Worm (Caenorhabditis elegans) whole organism, L1 larva: ENCODE results near the gene pap-3.
A peak's percentile ranks its signal among the peaks of the same experiment; 100 is the strongest.

Experiments
- C34B4.2 ChIP-seq: sonication (generic microtip); optimal IDR thresholded peaks from 2 replicates; lab custom pipeline; 2017; ENCODE audit warnings: mild to moderate bottlenecking, missing genetic modification characterization, missing compliant biosample characterization
- F16B12.6 ChIP-seq: fragments of 150-350 bp; optimal IDR thresholded peaks from 2 replicates; lab custom pipeline; 2014; ENCODE audit warnings: missing biosample characterization, missing genetic modification characterization
- aha-1 ChIP-seq: fragments of 150-350 bp; optimal IDR thresholded peaks from 2 replicates; lab custom pipeline; 2014; ENCODE audit warnings: missing biosample characterization, missing genetic modification characterization
- aly-2 ChIP-seq: fragments of 150-350 bp; optimal IDR thresholded peaks from 2 replicates; lab custom pipeline; 2014; ENCODE audit warnings: missing biosample characterization, missing genetic modification characterization
- ama-1 ChIP-seq: fragments of 150-350 bp; optimal IDR thresholded peaks from 2 replicates; lab custom pipeline; 2014
- blmp-1 ChIP-seq: fragments of 150-350 bp; optimal IDR thresholded peaks from 2 replicates; lab custom pipeline; 2014; ENCODE audit warnings: missing biosample characterization, missing genetic modification characterization
- ceh-63 ChIP-seq: fragments of 200-800 bp; sonication (Bioruptor generic); optimal IDR thresholded peaks from 2 replicates; lab custom pipeline; 2018; ENCODE audit warnings: mild to moderate bottlenecking, missing genetic modification characterization, missing compliant biosample characterization
- ceh-82 ChIP-seq, 3 experiments: fragments of 150-350 bp in 1 of 3; sonication (generic microtip) in 2 of 3; optimal IDR thresholded peaks; 2 replicates each; lab custom pipeline; 2014 to 2017; ENCODE audit warnings: missing biosample characterization in 3 of 3, missing genetic modification characterization in 3 of 3
- ceh-88 ChIP-seq: fragments of 200-800 bp; sonication (Bioruptor generic); IDR thresholded peaks from 2 replicates; pipeline ENCODE4 v1.3.6; 2022; ENCODE audit warnings: missing genetic modification characterization, missing compliant biosample characterization
- ces-1 ChIP-seq: fragments of 150-350 bp; optimal IDR thresholded peaks from 2 replicates; lab custom pipeline; 2014; ENCODE audit warnings: missing biosample characterization, missing genetic modification reagents, missing genetic modification characterization
- dpl-1 ChIP-seq, 3 experiments: fragments of 150-350 bp in 2 of 3; sonication (generic microtip) in 1 of 3; optimal IDR thresholded peaks; 2 replicates each; lab custom pipeline; 2014 to 2017; ENCODE audit warnings: missing biosample characterization in 3 of 3, missing genetic modification characterization in 3 of 3, missing genetic modification reagents in 3 of 3
- dsc-1 ChIP-seq: sonication (generic microtip); optimal IDR thresholded peaks from 2 replicates; lab custom pipeline; 2016; ENCODE audit warnings: mild to moderate bottlenecking, missing genetic modification characterization, missing compliant biosample characterization
- efl-1 ChIP-seq, 4 experiments: fragments of 150-350 bp; optimal IDR thresholded peaks in 3 of 4; peaks in 1 of 4; 1 replicate in 1 of 4; 2 replicates in 3 of 4; lab custom pipeline; 2014; ENCODE audit warnings: missing biosample characterization in 2 of 4, missing genetic modification characterization in 2 of 4, missing genetic modification reagents in 2 of 4
- egl-13 ChIP-seq: sonication (generic microtip); optimal IDR thresholded peaks from 2 replicates; lab custom pipeline; 2016; ENCODE audit warnings: missing genotype, missing genetic modification reagents, missing genetic modification characterization, missing compliant biosample characterization
- egl-27 ChIP-seq, 2 experiments: fragments of 150-350 bp in 1 of 2; sonication (generic microtip); optimal IDR thresholded peaks; 3 replicates each; lab custom pipeline; 2017 to 2018; ENCODE audit warnings: missing biosample characterization in 2 of 2, missing genetic modification characterization in 2 of 2, missing genetic modification reagents in 2 of 2
- elt-3 ChIP-seq, 6 experiments: fragments of 150-350 bp in 1 of 6; sonication (generic microtip); optimal IDR thresholded peaks; 2 replicates each; lab custom pipeline; 2017 to 2018; ENCODE audit warnings: missing biosample characterization in 6 of 6, missing genetic modification characterization in 6 of 6, inconsistent platforms in 1 of 6
- ets-5 ChIP-seq: fragments of 200-800 bp; sonication (Bioruptor generic); IDR thresholded peaks from 2 replicates; pipeline ENCODE4 v1.3.6; 2022; ENCODE audit warnings: missing genetic modification characterization, missing compliant biosample characterization
- fkh-4 ChIP-seq: sonication (generic microtip); optimal IDR thresholded peaks from 2 replicates; lab custom pipeline; 2016; ENCODE audit warnings: missing compliant biosample characterization, missing genetic modification characterization, borderline replicate concordance
- fos-1 ChIP-seq: fragments of 150-350 bp; optimal IDR thresholded peaks from 2 replicates; lab custom pipeline; 2014; ENCODE audit warnings: missing biosample characterization, missing genetic modification characterization
- hlh-4 ChIP-seq: sonication (generic microtip); optimal IDR thresholded peaks from 2 replicates; lab custom pipeline; 2016; ENCODE audit warnings: mild to moderate bottlenecking, missing genetic modification characterization, missing compliant biosample characterization
- hpl-2 ChIP-seq: fragments of 150-350 bp; optimal IDR thresholded peaks from 2 replicates; lab custom pipeline; 2014; ENCODE audit warnings: missing biosample characterization, missing genetic modification reagents, missing genetic modification characterization
- isw-1 ChIP-seq: fragments of 200-800 bp; sonication (Bioruptor generic); IDR thresholded peaks from 2 replicates; pipeline ENCODE4 v1.3.6; 2022; ENCODE audit warnings: missing genetic modification characterization, missing compliant biosample characterization
- lin-14 ChIP-seq: fragments of 200-800 bp; sonication (Bioruptor generic); optimal IDR thresholded peaks from 2 replicates; lab custom pipeline; 2018; ENCODE audit warnings: mild to moderate bottlenecking, missing genetic modification characterization, moderate library complexity, missing compliant biosample characterization
- lin-35 ChIP-seq, 2 experiments: fragments of 150-350 bp; optimal IDR thresholded peaks; 2 replicates each; lab custom pipeline; 2014; ENCODE audit warnings: missing biosample characterization in 2 of 2, missing genetic modification characterization in 2 of 2, missing genetic modification reagents in 2 of 2
- lin-39 ChIP-seq: fragments of 150-350 bp; optimal IDR thresholded peaks from 2 replicates; lab custom pipeline; 2014; ENCODE audit warnings: missing biosample characterization, missing genetic modification reagents, missing genetic modification characterization
- lir-3 ChIP-seq: sonication (generic microtip); optimal IDR thresholded peaks from 2 replicates; lab custom pipeline; 2016; ENCODE audit warnings: mild to moderate bottlenecking, missing genetic modification characterization, moderate library complexity, missing compliant biosample characterization; ENCODE audit not compliant: poor library complexity
- lsy-2 ChIP-seq, 2 experiments: fragments of 150-350 bp; optimal IDR thresholded peaks; 2 replicates each; lab custom pipeline; 2014; ENCODE audit warnings: missing biosample characterization in 2 of 2, missing genetic modification characterization in 2 of 2
- mef-2 ChIP-seq: fragments of 150-350 bp; optimal IDR thresholded peaks from 2 replicates; lab custom pipeline; 2014; ENCODE audit warnings: missing biosample characterization, missing genetic modification characterization
- nhr-11 ChIP-seq: fragments of 150-350 bp; optimal IDR thresholded peaks from 2 replicates; lab custom pipeline; 2014; ENCODE audit warnings: missing biosample characterization, missing genetic modification characterization
- nhr-12 ChIP-seq: sonication (generic microtip); optimal IDR thresholded peaks from 2 replicates; lab custom pipeline; 2017; ENCODE audit warnings: missing biosample characterization, missing genetic modification characterization
- nhr-19 ChIP-seq: fragments of 200-800 bp; sonication (Bioruptor generic); conservative IDR thresholded peaks from 2 replicates; pipeline ENCODE4 v1.3.6; 2022; ENCODE audit warnings: missing genetic modification characterization, missing compliant biosample characterization
- nhr-28 ChIP-seq: fragments of 150-350 bp; optimal IDR thresholded peaks from 2 replicates; lab custom pipeline; 2014; ENCODE audit warnings: missing biosample characterization, missing genetic modification characterization
- nhr-47 ChIP-seq: sonication (generic microtip); optimal IDR thresholded peaks from 2 replicates; lab custom pipeline; 2016; ENCODE audit warnings: mild to moderate bottlenecking, missing genetic modification characterization, moderate library complexity, missing compliant biosample characterization
- nhr-77 ChIP-seq: fragments of 150-350 bp; optimal IDR thresholded peaks from 2 replicates; lab custom pipeline; 2014; ENCODE audit warnings: missing biosample characterization, missing genetic modification characterization
- nhr-84 ChIP-seq: sonication (generic microtip); optimal IDR thresholded peaks from 2 replicates; lab custom pipeline; 2017; ENCODE audit warnings: missing biosample characterization, missing genetic modification characterization
- nhr-85 ChIP-seq: sonication (generic microtip); peaks from one replicate; lab custom pipeline; 2016; ENCODE audit warnings: missing genetic modification characterization, inconsistent platforms, missing compliant biosample characterization
- nhr-90 ChIP-seq: sonication (generic microtip); optimal IDR thresholded peaks from 2 replicates; lab custom pipeline; 2016; ENCODE audit warnings: mild to moderate bottlenecking, missing genetic modification characterization, missing compliant biosample characterization; ENCODE audit not compliant: poor library complexity
- pag-3 ChIP-seq: sonication (generic microtip); optimal IDR thresholded peaks from 2 replicates; lab custom pipeline; 2017; ENCODE audit warnings: missing genetic modification characterization, mild to moderate bottlenecking, missing compliant biosample characterization, antibody characterized with exemption, borderline replicate concordance; ENCODE audit not compliant: insufficient read depth
- pqm-1 ChIP-seq: sonication (generic microtip); optimal IDR thresholded peaks from 3 replicates; lab custom pipeline; 2017; ENCODE audit warnings: missing biosample characterization, missing genetic modification characterization
- skn-1 ChIP-seq: fragments of 150-350 bp; optimal IDR thresholded peaks from 2 replicates; lab custom pipeline; 2014; ENCODE audit warnings: missing biosample characterization, missing genetic modification characterization
- snu-23 ChIP-seq: sonication (generic microtip); optimal IDR thresholded peaks from 2 replicates; lab custom pipeline; 2016; ENCODE audit warnings: missing genetic modification characterization, missing compliant biosample characterization
- swsn-7 ChIP-seq: sonication (generic microtip); optimal IDR thresholded peaks from 2 replicates; lab custom pipeline; 2016; ENCODE audit warnings: missing genetic modification characterization, missing compliant biosample characterization
- unc-30 ChIP-seq: sonication (generic microtip); optimal IDR thresholded peaks from 2 replicates; lab custom pipeline; 2017; ENCODE audit warnings: missing biosample characterization, missing genetic modification characterization
- xbp-1 ChIP-seq: sonication (generic microtip); optimal IDR thresholded peaks from 2 replicates; lab custom pipeline; 2016; ENCODE audit warnings: missing genetic modification characterization, missing compliant biosample characterization
- ztf-4 ChIP-seq: fragments of 150-350 bp; optimal IDR thresholded peaks from 2 replicates; lab custom pipeline; 2014; ENCODE audit warnings: missing biosample characterization, missing genetic modification characterization

Gene pap-3

ce11 chrII:11854749-11855148 is 38.4 kb upstream of the pap-3 start:
- TF ChIP-seq lin-39 (no peak), ztf-4 (tag; lab: Kevin White, UChicago) (no peak), elt-3 (tag; optimal IDR thresholded peaks at IDR 0.05; lab: Kevin White, UChicago) (peak in 1 of 6 experiments; percentile 32), snu-23 (GFP tag; lab: Kevin White, UChicago) (no peak), nhr-85 (peak; percentile 74), blmp-1 (tag; lab: Kevin White, UChicago) (peak; percentile 70), ceh-82 (tag; optimal IDR thresholded peaks at IDR 0.05; lab: Kevin White, UChicago) (no peak), nhr-19 (GFP tag; lab: Robert Waterston, UW) (no peak), efl-1 (optimal IDR thresholded peaks at IDR 0.05; lab: Kevin White, UChicago) (no peak), efl-1 (GFP tag; optimal IDR thresholded peaks at IDR 0.05 in 1 of 2; lab: Kevin White, UChicago) (peak in 1 of 2 experiments; percentile 30), mef-2 (tag; lab: Kevin White, UChicago) (no peak), lsy-2 (tag; optimal IDR thresholded peaks at IDR 0.05; lab: Kevin White, UChicago) (peak in 1 of 2 experiments; percentile 1), ama-1 (lab: Kevin White, UChicago) (no peak), ceh-63 (GFP tag; lab: Kevin White, UChicago) (no peak), fos-1 (tag; lab: Kevin White, UChicago) (no peak)
- TF ChIP-seq, all 84 proteins: peak for 5

- no peak for TF ChIP-seq ceh-82 (tag; optimal IDR thresholded peaks at IDR 0.05; lab: Kevin White, UChicago)
- TF ChIP-seq ces-1 (GFP tag; lab: Kevin White, UChicago), result no peak
- TF ChIP-seq skn-1 (tag; lab: Kevin White, UChicago), result no peak
- no peak for TF ChIP-seq efl-1 (optimal IDR thresholded peaks at IDR 0.05; lab: Kevin White, UChicago)
- TF ChIP-seq efl-1 (GFP tag; optimal IDR thresholded peaks at IDR 0.05 in 1 of 2; lab: Kevin White, UChicago), result peak in 1 of 2 experiments; percentile 53
- no peak for TF ChIP-seq unc-30 (tag; lab: Kevin White, UChicago)
Measured at ce11 chrII:11853108-11853507, 36.7 kb upstream of the pap-3 start.

ce11 chrII:11852191-11852901 is 36.0 kb upstream of the pap-3 start:
- TF ChIP-seq aha-1 (tag; lab: Kevin White, UChicago), result no peak
- no peak for TF ChIP-seq pag-3 (tag; lab: Kevin White, UChicago)
- no peak for TF ChIP-seq hpl-2 (GFP tag; lab: Kevin White, UChicago)
- no peak for TF ChIP-seq ceh-63 (GFP tag; lab: Kevin White, UChicago)
- no peak for TF ChIP-seq dsc-1 (tag; lab: Kevin White, UChicago)
- no peak for TF ChIP-seq ceh-88 (GFP tag; lab: Robert Waterston, UW)
- TF ChIP-seq nhr-84 (tag; lab: Kevin White, UChicago), result no peak
- no peak for TF ChIP-seq unc-30 (tag; lab: Kevin White, UChicago)
- TF ChIP-seq nhr-11 (tag; lab: Kevin White, UChicago), result no peak
- TF ChIP-seq nhr-47 (tag; lab: Kevin White, UChicago), result no peak
- TF ChIP-seq isw-1 (GFP tag; lab: Robert Waterston, UW), result no peak
- peak; percentile 94 for TF ChIP-seq nhr-85
- TF ChIP-seq egl-13, result no peak
- TF ChIP-seq lin-35 (GFP tag; optimal IDR thresholded peaks at IDR 0.05; lab: Kevin White, UChicago), result no peak
- TF ChIP-seq mef-2 (tag; lab: Kevin White, UChicago), result no peak
- TF ChIP-seq lin-14 (GFP tag; lab: Kevin White, UChicago), result peak; percentile 59
- no peak for TF ChIP-seq lir-3
- no peak for TF ChIP-seq nhr-19 (GFP tag; lab: Robert Waterston, UW)
- TF ChIP-seq nhr-77 (tag; lab: Kevin White, UChicago), result no peak
- TF ChIP-seq fkh-4 (tag; lab: Kevin White, UChicago), result no peak
- peak in 1 of 2 experiments; percentile 7 for TF ChIP-seq lsy-2 (tag; optimal IDR thresholded peaks at IDR 0.05; lab: Kevin White, UChicago)
- no peak for TF ChIP-seq ets-5 (GFP tag; lab: Robert Waterston, UW)
- no peak for TF ChIP-seq hlh-4 (tag; lab: Kevin White, UChicago)
- TF ChIP-seq egl-27 (tag; optimal IDR thresholded peaks at IDR 0.05; lab: Kevin White, UChicago), result no peak
- TF ChIP-seq nhr-90, result no peak
- TF ChIP-seq nhr-28, result no peak
- TF ChIP-seq efl-1 (optimal IDR thresholded peaks at IDR 0.05; lab: Kevin White, UChicago), result no peak
- TF ChIP-seq efl-1 (GFP tag; optimal IDR thresholded peaks at IDR 0.05 in 1 of 2; lab: Kevin White, UChicago), result no peak
- TF ChIP-seq nhr-12 (tag; lab: Kevin White, UChicago), result no peak
- TF ChIP-seq aly-2 (tag; lab: Kevin White, UChicago), result no peak
- no peak for TF ChIP-seq xbp-1 (tag; lab: Kevin White, UChicago)
- TF ChIP-seq F16B12.6 (tag; lab: Kevin White, UChicago), result no peak
- TF ChIP-seq skn-1 (tag; lab: Kevin White, UChicago), result no peak
- TF ChIP-seq C34B4.2 (tag; lab: Kevin White, UChicago), result no peak
- no peak for TF ChIP-seq swsn-7
- no peak for TF ChIP-seq ztf-4 (tag; lab: Kevin White, UChicago)
- no peak for TF ChIP-seq pqm-1 (tag; lab: Kevin White, UChicago)
- no peak for TF ChIP-seq dpl-1 (GFP tag; optimal IDR thresholded peaks at IDR 0.05; lab: Kevin White, UChicago)
- TF ChIP-seq ama-1 (lab: Kevin White, UChicago), result no peak
